Worm (Caenorhabditis elegans): ENCODE data around the gene F53B7.4.

The F53B7.4 gene

DNA sequence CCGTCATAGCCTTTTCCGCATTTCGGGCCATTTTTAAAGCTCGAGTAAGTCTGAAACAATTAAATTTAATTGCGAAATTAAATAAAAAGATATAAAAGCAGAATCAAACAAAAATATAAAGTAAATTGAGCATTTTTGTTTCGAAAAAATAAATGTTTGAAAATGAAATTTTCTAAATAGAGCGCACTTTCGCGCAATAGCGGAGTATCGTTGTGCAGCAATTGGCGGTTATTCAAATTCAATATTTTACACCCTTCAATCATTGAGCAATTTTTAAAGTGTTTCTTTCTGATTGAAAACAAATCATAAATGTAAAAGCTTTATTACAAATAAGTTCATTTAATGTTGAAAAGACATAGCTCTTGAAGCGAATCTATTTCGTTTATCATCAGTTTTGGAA is 1.7 kb downstream of the F53B7.4 start, which contains the start of gene isy-1 (continued):
- TF ChIP-seq mbf-1 (tag; optimal IDR thresholded peaks at IDR 0.05) (no peak), peb-1 (tag; optimal IDR thresholded peaks at IDR 0.05) (no peak), ztf-11 (tag; optimal IDR thresholded peaks at IDR 0.05) (no peak), gmeb-1 (tag; optimal IDR thresholded peaks at IDR 0.05) (peak; percentile 96), elt-3 (tag; optimal IDR thresholded peaks at IDR 0.05) (no peak), mab-5 (tag; optimal IDR thresholded peaks at IDR 0.05) (peak; percentile 52), nhr-23 (tag; optimal IDR thresholded peaks at IDR 0.05) (no peak), ceh-16 (tag; optimal IDR thresholded peaks at IDR 0.05) (no peak)

DNA sequence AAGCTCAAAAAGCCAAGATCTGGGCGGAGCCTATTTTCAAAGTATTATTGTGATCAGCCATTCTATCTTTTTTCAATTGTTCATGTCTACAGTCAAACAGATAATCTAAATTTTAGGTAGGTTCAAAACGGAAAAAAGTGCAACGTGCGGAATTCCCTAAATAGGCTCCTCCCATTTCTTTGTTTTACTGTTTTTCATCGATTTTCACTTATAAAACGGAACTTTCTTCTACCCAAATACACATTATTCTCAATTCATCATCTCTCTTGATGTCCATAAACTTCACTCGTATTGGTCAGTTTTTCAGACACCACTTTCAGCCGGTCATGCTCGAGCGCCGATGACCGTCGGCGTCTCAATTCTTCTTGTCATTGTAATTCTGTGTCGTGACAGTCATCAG is 3.5 kb downstream of the F53B7.4 start, which contains the start of gene F53B7.7:
F53B7.7 (plus strand) TSS at position 301 of the 400 bp plus-strand sequence.
- TF ChIP-seq sma-3 (GFP tag; optimal IDR thresholded peaks at IDR 0.05) (no peak), skn-1 (tag; optimal IDR thresholded peaks at IDR 0.05) (no peak), nhr-77 (tag; optimal IDR thresholded peaks at IDR 0.05) (no peak), sem-4 (tag; optimal IDR thresholded peaks at IDR 0.05) (no peak), dmd-4 (tag; optimal IDR thresholded peaks at IDR 0.05) (no peak), nhr-10 (tag; optimal IDR thresholded peaks at IDR 0.05) (no peak), R02D3.7 (tag; optimal IDR thresholded peaks at IDR 0.05) (no peak), blmp-1 (tag; optimal IDR thresholded peaks at IDR 0.05; ENCODE audit: insufficient read depth) (no peak)

DNA sequence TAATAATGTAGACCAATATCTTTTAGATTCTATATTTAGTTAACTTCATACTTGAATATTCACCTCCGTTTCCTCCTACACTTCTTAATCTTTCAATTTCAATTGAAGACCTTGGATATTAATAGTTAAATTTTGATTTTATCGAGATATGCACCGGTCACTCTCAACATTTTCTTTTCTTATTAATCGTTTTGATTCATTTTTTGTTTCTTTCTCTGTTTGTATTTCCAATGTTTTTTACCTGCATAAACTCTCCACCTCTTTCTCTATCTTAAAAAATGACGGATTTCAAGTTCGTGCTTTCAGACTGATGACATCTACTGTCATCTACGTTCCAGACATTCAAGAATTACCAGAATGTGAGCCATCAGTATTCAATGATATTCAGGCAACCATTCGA is 10.5 kb downstream of the F53B7.4 start, which contains the start of gene frpr-9:
frpr-9 (plus strand) TSS at position 301 of the 400 bp plus-strand sequence.
- TF ChIP-seq nhr-237 (tag; optimal IDR thresholded peaks at IDR 0.05) = no peak
- no peak for TF ChIP-seq nhr-77 (tag; optimal IDR thresholded peaks at IDR 0.05)
- no peak for TF ChIP-seq sma-9 (GFP tag; optimal IDR thresholded peaks at IDR 0.05)
- TF ChIP-seq sma-9 (tag; optimal IDR thresholded peaks at IDR 0.05) = no peak
- TF ChIP-seq crh-2 (tag; optimal IDR thresholded peaks at IDR 0.05) = no peak
- no peak for TF ChIP-seq nhr-23 (tag; optimal IDR thresholded peaks at IDR 0.05)
- no peak for TF ChIP-seq nhr-10 (tag; optimal IDR thresholded peaks at IDR 0.05)
- no peak for TF ChIP-seq dmd-4 (tag; optimal IDR thresholded peaks at IDR 0.05)
- no peak for TF ChIP-seq C34F6.9 (tag; optimal IDR thresholded peaks at IDR 0.05)

DNA sequence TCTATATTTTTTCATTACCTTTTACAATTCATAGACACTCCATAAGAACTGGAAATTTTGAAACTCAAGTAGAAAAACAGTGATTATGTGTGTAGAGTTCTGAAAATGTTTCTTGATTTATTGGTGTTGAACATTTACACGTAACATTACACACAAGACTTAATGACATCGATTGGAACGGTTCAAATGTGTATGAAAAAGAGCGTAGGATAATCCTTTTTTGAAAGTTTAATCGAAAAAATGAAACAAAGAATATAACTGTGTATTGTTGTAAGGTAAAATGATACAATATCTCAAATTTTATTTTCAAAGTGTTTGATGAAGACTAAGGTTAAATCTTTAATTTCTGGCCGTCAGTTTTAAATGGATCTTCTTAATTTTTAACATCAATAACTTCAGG is 21.2 kb downstream of the F53B7.4 start, which contains the start of gene fig-1:
fig-1 (minus strand) TSS at position 101 of the 400 bp plus-strand sequence.
- TF ChIP-seq mbf-1 (tag; optimal IDR thresholded peaks at IDR 0.05) = no peak
- no peak for TF ChIP-seq gmeb-1 (tag; optimal IDR thresholded peaks at IDR 0.05)
- no peak for TF ChIP-seq unc-39 (tag; optimal IDR thresholded peaks at IDR 0.05)
- no peak for TF ChIP-seq R02D3.7 (tag; optimal IDR thresholded peaks at IDR 0.05)
- TF ChIP-seq nhr-6 (tag; optimal IDR thresholded peaks at IDR 0.05) = no peak
- no peak for TF ChIP-seq nhr-77 (tag; optimal IDR thresholded peaks at IDR 0.05)
- TF ChIP-seq nhr-12 (tag; optimal IDR thresholded peaks at IDR 0.05) = no peak

DNA sequence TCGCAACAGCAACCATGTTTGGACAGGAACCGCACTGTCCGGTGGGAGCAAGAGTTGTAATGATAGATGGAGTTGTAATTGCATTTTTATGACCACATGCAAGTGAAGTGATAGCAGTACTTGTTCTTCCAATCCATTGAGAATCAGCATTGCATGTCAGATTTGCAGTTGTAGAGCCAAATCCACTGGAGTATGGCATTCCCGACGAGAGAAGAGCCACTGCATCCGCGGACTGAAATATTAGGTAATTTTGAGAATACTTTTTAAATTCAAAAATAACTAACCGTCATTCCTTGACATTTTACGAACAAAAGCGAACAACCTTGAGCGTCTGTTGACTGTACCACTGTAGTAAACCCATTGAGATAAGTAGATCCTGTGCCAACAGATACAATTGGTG is 27.2 kb downstream of the F53B7.4 start:
- no peak for TF ChIP-seq sma-9 (GFP tag; optimal IDR thresholded peaks at IDR 0.05)
- no peak for TF ChIP-seq sma-9 (tag; optimal IDR thresholded peaks at IDR 0.05)
- TF ChIP-seq lin-39 (tag; optimal IDR thresholded peaks at IDR 0.05) = no peak
- TF ChIP-seq unc-55 (GFP tag; optimal IDR thresholded peaks at IDR 0.05) = no peak
- no peak for TF ChIP-seq nhr-23 (tag; optimal IDR thresholded peaks at IDR 0.05)
- no peak for TF ChIP-seq snpc-4 (tag; optimal IDR thresholded peaks at IDR 0.05)
- TF ChIP-seq nhr-6 (tag; optimal IDR thresholded peaks at IDR 0.05) = no peak
- TF ChIP-seq fos-1 (tag; optimal IDR thresholded peaks at IDR 0.05) = no peak
- TF ChIP-seq gmeb-1 (tag; optimal IDR thresholded peaks at IDR 0.05) = no peak
- TF ChIP-seq lin-11 (tag; optimal IDR thresholded peaks at IDR 0.05) = no peak
- no peak for TF ChIP-seq blmp-1 (tag; optimal IDR thresholded peaks at IDR 0.05; ENCODE audit: insufficient read depth)
- TF ChIP-seq ceh-16 (tag; optimal IDR thresholded peaks at IDR 0.05) = no peak
- no peak for TF ChIP-seq mbf-1 (tag; optimal IDR thresholded peaks at IDR 0.05)
- TF ChIP-seq nhr-25 (tag; optimal IDR thresholded peaks at IDR 0.05) = no peak
- no peak for TF ChIP-seq Y55F3AM.14 (GFP tag; optimal IDR thresholded peaks at IDR 0.05)

DNA sequence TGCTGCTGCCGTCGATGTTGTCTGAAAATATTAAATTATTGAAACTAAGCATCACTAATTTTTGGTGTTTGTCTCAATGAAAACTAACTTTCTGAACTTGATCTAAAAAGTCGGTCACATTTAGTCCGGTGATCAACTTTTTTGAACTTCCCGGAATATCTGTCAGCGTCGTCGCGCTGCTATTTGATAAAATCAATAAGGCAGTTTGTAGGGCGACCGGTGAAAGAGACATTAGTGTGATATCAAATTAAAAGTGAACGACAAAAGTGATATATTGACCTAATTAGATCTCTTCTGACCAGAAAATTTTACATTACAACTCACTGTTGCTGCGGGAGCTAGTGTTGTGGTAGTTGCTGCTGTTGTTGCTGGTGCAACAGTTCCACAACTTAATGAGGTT is 31.4 kb downstream of the F53B7.4 start:
- TF ChIP-seq gmeb-1 (tag; optimal IDR thresholded peaks at IDR 0.05) (no peak), nhr-237 (tag; optimal IDR thresholded peaks at IDR 0.05) (no peak), ceh-16 (tag; optimal IDR thresholded peaks at IDR 0.05) (no peak), nhr-12 (tag; optimal IDR thresholded peaks at IDR 0.05) (no peak), snpc-4 (tag; optimal IDR thresholded peaks at IDR 0.05) (no peak), C34F6.9 (tag; optimal IDR thresholded peaks at IDR 0.05) (no peak), nhr-129 (tag; optimal IDR thresholded peaks at IDR 0.05) (no peak), ztf-4 (tag; optimal IDR thresholded peaks at IDR 0.05) (no peak), mdl-1 (tag; optimal IDR thresholded peaks at IDR 0.05) (no peak), peb-1 (tag; optimal IDR thresholded peaks at IDR 0.05) (no peak), R02D3.7 (tag; optimal IDR thresholded peaks at IDR 0.05) (no peak), sma-3 (GFP tag; optimal IDR thresholded peaks at IDR 0.05) (no peak), nhr-21 (tag; optimal IDR thresholded peaks at IDR 0.05) (no peak), alr-1 (tag; optimal IDR thresholded peaks at IDR 0.05) (no peak), ZK546.5 (tag; optimal IDR thresholded peaks at IDR 0.05) (no peak), ztf-1 (GFP tag; conservative IDR thresholded peaks at IDR 0.05) (no peak)

Data from whole organism, L2 larva.